Worm (Caenorhabditis elegans): ENCODE results near the gene K08D10.13.

- no peak for TF ChIP-seq ceh-39 (tag; optimal IDR thresholded peaks at IDR 0.05)
- no peak for TF ChIP-seq unc-62 (GFP tag; optimal IDR thresholded peaks at IDR 0.05)
- no peak for TF ChIP-seq elt-1 (tag; optimal IDR thresholded peaks at IDR 0.05; ENCODE audit: borderline replicate concordance, insufficient read depth)
- TF ChIP-seq nhr-28 (tag; optimal IDR thresholded peaks at IDR 0.05) = no peak
- TF ChIP-seq ztf-11 (tag; optimal IDR thresholded peaks at IDR 0.05) = no peak
- no peak for TF ChIP-seq nhr-12 (tag; optimal IDR thresholded peaks at IDR 0.05)
- no peak for TF ChIP-seq nhr-2 (tag; optimal IDR thresholded peaks at IDR 0.05)
- no peak for TF ChIP-seq nhr-237 (tag; optimal IDR thresholded peaks at IDR 0.05)
- TF ChIP-seq drap-1 (GFP tag; optimal IDR thresholded peaks at IDR 0.05) = no peak
- TF ChIP-seq flh-1 (GFP tag; optimal IDR thresholded peaks at IDR 0.05) = no peak
- TF ChIP-seq lin-13 (tag; optimal IDR thresholded peaks at IDR 0.05) = no peak
- TF ChIP-seq nhr-76 (tag; optimal IDR thresholded peaks at IDR 0.05) = no peak
These were observed 46.9 kb upstream of the K08D10.13 start for ce11 chrIV:4218276-4218675.

Measured in whole organism, mixed stage, embryonic.